Worm (Caenorhabditis elegans) whole organism, L4 larva: Measurements from ENCODE around the gene ram-5.

Source experiments
- D1046.2 ChIP-seq: fragments of 200-800 bp; sonication (Bioruptor generic); IDR thresholded peaks from 2 replicates; pipeline ENCODE4 v1.3.6; 2022; ENCODE audit warnings: missing genetic modification characterization, missing compliant biosample characterization
- F10B5.3 ChIP-seq: sonication (generic microtip); optimal IDR thresholded peaks from 2 replicates; lab custom pipeline; 2016; ENCODE audit warnings: mild to moderate bottlenecking, missing genetic modification characterization, missing compliant biosample characterization
- F26F4.8 ChIP-seq: fragments of 200-800 bp; sonication (Bioruptor generic); conservative IDR thresholded peaks from 2 replicates; pipeline ENCODE4 v1.3.6; 2022; ENCODE audit warnings: missing genetic modification characterization, missing compliant biosample characterization
- F37D6.2 ChIP-seq: sonication (generic microtip); optimal IDR thresholded peaks from 2 replicates; lab custom pipeline; 2016; ENCODE audit warnings: mild to moderate bottlenecking, missing genetic modification characterization, missing compliant biosample characterization
- F44E2.7 ChIP-seq: fragments of 200-800 bp; sonication (Bioruptor generic); IDR thresholded peaks from 2 replicates; pipeline ENCODE4 v2.1.2; 2022; ENCODE audit warnings: missing genetic modification characterization, missing compliant biosample characterization
- R02D3.7 ChIP-seq: fragments of 150-350 bp; sonication (generic microtip); optimal IDR thresholded peaks from 3 replicates; lab custom pipeline; 2014; ENCODE audit warnings: missing biosample characterization, missing genetic modification characterization
- T26A8.4 ChIP-seq: fragments of 200-800 bp; sonication (Bioruptor generic); IDR thresholded peaks from 2 replicates; pipeline ENCODE4 v1.3.6; 2022; ENCODE audit warnings: missing genetic modification characterization, missing compliant biosample characterization
- Y5F2A.4 ChIP-seq: fragments of 200-800 bp; sonication (Bioruptor generic); optimal IDR thresholded peaks from 2 replicates; lab custom pipeline; 2018; ENCODE audit warnings: mild to moderate bottlenecking, missing genetic modification characterization, missing compliant biosample characterization
- Y75B8A.6 ChIP-seq: fragments of 200-800 bp; sonication (Bioruptor generic); IDR thresholded peaks from 2 replicates; pipeline ENCODE4 v1.3.6; 2022; ENCODE audit warnings: missing genetic modification reagents, missing genetic modification characterization, missing compliant biosample characterization
- ZK546.5 ChIP-seq, 2 experiments: sonication (generic microtip); optimal IDR thresholded peaks; 2 replicates each; lab custom pipeline; 2017; ENCODE audit warnings: missing biosample characterization in 2 of 2, missing genetic modification characterization in 2 of 2
- aha-1 ChIP-seq: fragments of 150-350 bp; peaks from one replicate; lab custom pipeline; 2014; ENCODE audit warnings: missing biosample characterization, missing genetic modification characterization
- ama-1 ChIP-seq: fragments of 150-350 bp; optimal IDR thresholded peaks from 2 replicates; lab custom pipeline; 2014; ENCODE audit warnings: inconsistent platforms, mixed read lengths
- attf-4 ChIP-seq: sonication (generic microtip); optimal IDR thresholded peaks from 3 replicates; lab custom pipeline; 2017; ENCODE audit warnings: missing biosample characterization, missing genetic modification characterization
- ceh-28 ChIP-seq: fragments of 150-350 bp; optimal IDR thresholded peaks from 2 replicates; lab custom pipeline; 2014; ENCODE audit warnings: missing biosample characterization, missing genetic modification reagents, missing genetic modification characterization
- ceh-82 ChIP-seq: sonication (generic microtip); optimal IDR thresholded peaks from 2 replicates; lab custom pipeline; 2017; ENCODE audit warnings: missing biosample characterization, missing genetic modification characterization
- cey-2 ChIP-seq: sonication (generic microtip); optimal IDR thresholded peaks from 3 replicates; lab custom pipeline; 2017; ENCODE audit warnings: missing genetic modification characterization, mild to moderate bottlenecking, missing compliant biosample characterization, antibody characterized with exemption, borderline replicate concordance; ENCODE audit not compliant: insufficient read depth
- ctbp-1 ChIP-seq: fragments of 200-800 bp; sonication (Bioruptor generic); IDR thresholded peaks from 2 replicates; pipeline ENCODE4 v1.3.6; 2022; ENCODE audit warnings: missing genetic modification reagents, missing genetic modification characterization, missing compliant biosample characterization
- daf-8 ChIP-seq: fragments of 200-800 bp; sonication (Bioruptor generic); IDR thresholded peaks from 2 replicates; pipeline ENCODE4 v1.3.6; 2022; ENCODE audit warnings: missing genetic modification characterization, missing compliant biosample characterization
- dmd-6 ChIP-seq: fragments of 200-800 bp; sonication (Bioruptor generic); IDR thresholded peaks from 2 replicates; pipeline ENCODE4 v1.3.6; 2022; ENCODE audit warnings: missing genetic modification reagents, missing genetic modification characterization, missing compliant biosample characterization
- fkh-10 ChIP-seq: fragments of 150-350 bp; optimal IDR thresholded peaks from 2 replicates; lab custom pipeline; 2014; ENCODE audit warnings: missing biosample characterization, missing genetic modification reagents, missing genetic modification characterization
- fos-1 ChIP-seq: fragments of 150-350 bp; optimal IDR thresholded peaks from 2 replicates; lab custom pipeline; 2014; ENCODE audit warnings: missing biosample characterization, missing genetic modification characterization
- hif-1 ChIP-seq, 2 experiments: sonication (generic microtip); optimal IDR thresholded peaks; 2 replicates each; lab custom pipeline; 2016 to 2017; ENCODE audit warnings: missing compliant biosample characterization in 2 of 2, missing genetic modification characterization in 2 of 2, missing genetic modification reagents in 2 of 2, missing genotype in 2 of 2, mild to moderate bottlenecking in 1 of 2
- hmg-1.1 ChIP-seq: fragments of 200-800 bp; sonication (Bioruptor generic); IDR thresholded peaks from 2 replicates; pipeline ENCODE4 v1.3.6; 2022; ENCODE audit warnings: missing genetic modification reagents, missing genetic modification characterization, missing compliant biosample characterization
- jun-1 ChIP-seq: fragments of 150-350 bp; optimal IDR thresholded peaks from 2 replicates; lab custom pipeline; 2014; ENCODE audit warnings: missing biosample characterization, missing genetic modification reagents, missing genetic modification characterization
- lim-7 ChIP-seq: fragments of 200-800 bp; sonication (Bioruptor generic); IDR thresholded peaks from 2 replicates; pipeline ENCODE4 v1.3.6; 2022; ENCODE audit warnings: missing genetic modification characterization, missing compliant biosample characterization
- lin-1 ChIP-seq: fragments of 200-800 bp; sonication (Bioruptor generic); IDR thresholded peaks from 2 replicates; pipeline ENCODE4 v1.3.6; 2022; ENCODE audit warnings: missing genetic modification reagents, missing genetic modification characterization, missing compliant biosample characterization
- lin-15B ChIP-seq: fragments of 150-350 bp; sonication (generic microtip); optimal IDR thresholded peaks from 3 replicates; lab custom pipeline; 2014; ENCODE audit warnings: missing biosample characterization, missing genetic modification characterization
- lin-29 ChIP-seq: fragments of 200-800 bp; sonication (Bioruptor generic); IDR thresholded peaks from 2 replicates; pipeline ENCODE4 v1.3.6; 2022; ENCODE audit warnings: missing genetic modification reagents, missing genetic modification characterization, missing compliant biosample characterization
- lin-38 ChIP-seq: fragments of 200-800 bp; sonication (Bioruptor generic); IDR thresholded peaks from 2 replicates; pipeline ENCODE4 v1.3.6; 2022; ENCODE audit warnings: missing genetic modification reagents, missing genetic modification characterization, missing compliant biosample characterization
- lsy-2 ChIP-seq, 2 experiments: fragments of 150-350 bp in 1 of 2; sonication (generic microtip) in 1 of 2; optimal IDR thresholded peaks; 2 replicates each; lab custom pipeline; 2014 to 2017; ENCODE audit warnings: missing biosample characterization in 2 of 2, missing genetic modification characterization in 2 of 2
- madf-9 ChIP-seq: fragments of 200-800 bp; sonication (Bioruptor generic); conservative IDR thresholded peaks from 2 replicates; pipeline ENCODE4 v1.3.6; 2022; ENCODE audit warnings: missing genetic modification reagents, missing genetic modification characterization, missing compliant biosample characterization
- mdl-1 ChIP-seq, 2 experiments: fragments of 150-350 bp in 1 of 2; sonication (generic microtip) in 1 of 2; optimal IDR thresholded peaks; 2 replicates each; lab custom pipeline; 2014 to 2017; ENCODE audit warnings: missing biosample characterization in 2 of 2, missing genetic modification characterization in 2 of 2
- mxl-3 ChIP-seq: fragments of 200-800 bp; sonication (Bioruptor generic); optimal IDR thresholded peaks from 2 replicates; lab custom pipeline; 2018; ENCODE audit warnings: mild to moderate bottlenecking, missing genetic modification characterization, missing compliant biosample characterization
- nhr-102 ChIP-seq: sonication (generic microtip); optimal IDR thresholded peaks from 2 replicates; lab custom pipeline; 2016; ENCODE audit warnings: mild to moderate bottlenecking, missing genetic modification characterization, moderate library complexity, missing compliant biosample characterization
- nhr-11 ChIP-seq: fragments of 150-350 bp; optimal IDR thresholded peaks from 2 replicates; lab custom pipeline; 2014; ENCODE audit warnings: missing biosample characterization, missing genetic modification characterization
- nhr-25 ChIP-seq: sonication (generic microtip); optimal IDR thresholded peaks from 2 replicates; lab custom pipeline; 2017; ENCODE audit warnings: missing genetic modification characterization, mild to moderate bottlenecking, missing compliant biosample characterization, antibody characterized with exemption, moderate library complexity, borderline replicate concordance; ENCODE audit not compliant: insufficient read depth
- nhr-28 ChIP-seq: fragments of 150-350 bp; optimal IDR thresholded peaks from 2 replicates; lab custom pipeline; 2014; ENCODE audit warnings: missing biosample characterization, missing genetic modification characterization
- nhr-41 ChIP-seq: fragments of 200-800 bp; sonication (Bioruptor generic); IDR thresholded peaks from 2 replicates; pipeline ENCODE4 v1.3.6; 2022; ENCODE audit warnings: missing genetic modification reagents, missing genetic modification characterization, missing compliant biosample characterization
- nhr-48 ChIP-seq: sonication (generic microtip); optimal IDR thresholded peaks from 2 replicates; lab custom pipeline; 2016; ENCODE audit warnings: mild to moderate bottlenecking, missing genetic modification characterization, missing compliant biosample characterization
- nhr-6 ChIP-seq: fragments of 150-350 bp; optimal IDR thresholded peaks from 2 replicates; lab custom pipeline; 2014; ENCODE audit warnings: missing biosample characterization, missing genetic modification characterization
- nhr-77 ChIP-seq: fragments of 150-350 bp; optimal IDR thresholded peaks from 2 replicates; lab custom pipeline; 2014; ENCODE audit warnings: missing biosample characterization, missing genetic modification characterization
- saeg-2 ChIP-seq: fragments of 200-800 bp; sonication (Bioruptor generic); IDR thresholded peaks from 2 replicates; pipeline ENCODE4 v1.3.6; 2022; ENCODE audit warnings: missing genetic modification reagents, missing genetic modification characterization, missing compliant biosample characterization
- set-16 ChIP-seq: fragments of 200-800 bp; sonication (Bioruptor generic); IDR thresholded peaks from 2 replicates; pipeline ENCODE4 v1.3.6; 2022; ENCODE audit warnings: missing genetic modification reagents, missing genetic modification characterization, missing compliant biosample characterization
- skn-1 ChIP-seq: fragments of 150-350 bp; optimal IDR thresholded peaks from 2 replicates; lab custom pipeline; 2014; ENCODE audit warnings: missing biosample characterization, missing genetic modification characterization
- snpc-1.2 ChIP-seq: fragments of 200-800 bp; sonication (Bioruptor generic); IDR thresholded peaks from 2 replicates; pipeline ENCODE4 v1.3.6; 2022; ENCODE audit warnings: missing genetic modification reagents, missing genetic modification characterization, missing compliant biosample characterization
- snpc-4 ChIP-seq: fragments of 150-350 bp; optimal IDR thresholded peaks from 2 replicates; lab custom pipeline; 2014; ENCODE audit warnings: missing biosample characterization, missing genetic modification characterization
- spr-3 ChIP-seq: fragments of 200-800 bp; sonication (Bioruptor generic); optimal IDR thresholded peaks from 2 replicates; lab custom pipeline; 2018; ENCODE audit warnings: mild to moderate bottlenecking, missing genetic modification characterization, missing compliant biosample characterization
- unc-39 ChIP-seq: sonication (generic microtip); optimal IDR thresholded peaks from 2 replicates; lab custom pipeline; 2017; ENCODE audit warnings: missing biosample characterization, missing genetic modification characterization
- zfp-2 ChIP-seq: sonication (generic microtip); optimal IDR thresholded peaks from 2 replicates; lab custom pipeline; 2016; ENCODE audit warnings: mild to moderate bottlenecking, missing genetic modification characterization, missing compliant biosample characterization
- zip-11 ChIP-seq: fragments of 200-800 bp; sonication (Bioruptor generic); IDR thresholded peaks from 2 replicates; pipeline ENCODE4 v1.3.6; 2022; ENCODE audit warnings: missing genetic modification characterization, missing compliant biosample characterization
- zip-2 ChIP-seq: fragments of 150-350 bp; optimal IDR thresholded peaks from 2 replicates; lab custom pipeline; 2014; ENCODE audit warnings: missing biosample characterization, missing genetic modification characterization
- ztf-11 ChIP-seq: fragments of 150-350 bp; optimal IDR thresholded peaks from 2 replicates; lab custom pipeline; 2014; ENCODE audit warnings: missing biosample characterization, missing genetic modification characterization
- ztf-7 ChIP-seq: fragments of 150-350 bp; optimal IDR thresholded peaks from 2 replicates; lab custom pipeline; 2014; ENCODE audit warnings: missing biosample characterization, missing genetic modification characterization

Gene ram-5

DNA sequence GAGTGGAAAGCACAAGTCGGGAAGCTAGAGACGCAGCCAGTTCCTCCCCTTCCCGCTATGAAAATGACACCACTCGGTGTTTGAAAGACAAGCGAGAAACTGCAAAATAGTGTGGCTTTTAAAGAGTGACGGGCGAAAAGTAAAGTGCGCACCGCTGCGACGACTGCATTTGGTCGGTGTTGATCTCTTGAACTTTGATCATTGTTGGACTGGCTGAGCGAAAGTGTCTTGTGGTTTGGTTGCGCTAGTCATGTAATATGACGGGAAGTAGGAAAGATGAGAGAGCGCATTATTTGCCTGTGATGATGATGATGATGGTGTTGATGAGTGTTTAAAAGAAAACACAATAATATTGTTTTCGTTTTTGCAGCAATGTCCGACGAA, 10.3 kb downstream of the ram-5 start (continued):
- TF ChIP-seq zfp-2 (tag; lab: Kevin White, UChicago) (peak; percentile 36), spr-3 (GFP tag; lab: Kevin White, UChicago) (no peak), ceh-28 (tag; lab: Kevin White, UChicago) (no peak), nhr-41 (peak; percentile 44; the same call in 1 of the 2 replicates), dmd-6 (GFP tag; lab: Robert Waterston, UW) (peak; percentile 99), ctbp-1 (GFP tag; lab: Robert Waterston, UW) (peak; percentile 90), nhr-11 (tag; lab: Kevin White, UChicago) (peak; percentile 83), lsy-2 (tag; optimal IDR thresholded peaks at IDR 0.05; lab: Kevin White, UChicago) (peak; percentile 75 to 79), ztf-7 (tag; lab: Kevin White, UChicago) (peak; percentile 65), D1046.2 (GFP tag; lab: Robert Waterston, UW) (no peak), hif-1 (tag; optimal IDR thresholded peaks at IDR 0.05; lab: Kevin White, UChicago) (peak; percentile 34 to 92), madf-9 (peak; percentile 47), mdl-1 (tag; optimal IDR thresholded peaks at IDR 0.05; lab: Kevin White, UChicago) (peak; percentile 92 to 97), daf-8 (GFP tag; lab: Robert Waterston, UW) (no peak), F26F4.8 (GFP tag; lab: Robert Waterston, UW) (no peak), set-16 (GFP tag; lab: Robert Waterston, UW) (peak; percentile 49; the same call in 1 of the 2 replicates), fos-1 (peak; percentile 73), snpc-1.2 (GFP tag; lab: Robert Waterston, UW) (no peak), nhr-6 (tag; lab: Kevin White, UChicago) (peak; percentile 82), cey-2 (tag; lab: Kevin White, UChicago) (peak; percentile 54), F37D6.2 (tag; lab: Kevin White, UChicago) (peak; percentile 39), lin-29 (GFP tag; lab: Robert Waterston, UW) (no peak), skn-1 (no peak), attf-4 (tag; lab: Kevin White, UChicago) (no peak), ama-1 (lab: Kevin White, UChicago) (no peak), lin-38 (GFP tag; lab: Robert Waterston, UW) (peak; percentile 54), lim-7 (GFP tag; lab: Robert Waterston, UW) (no peak), fkh-10 (GFP tag; lab: Kevin White, UChicago) (peak; percentile 14), F10B5.3 (tag; lab: Kevin White, UChicago) (no peak), Y75B8A.6 (no peak), jun-1 (peak; percentile 71), nhr-77 (peak; percentile 90), T26A8.4 (GFP tag; lab: Robert Waterston, UW) (peak; percentile 56; the same call in 1 of the 2 replicates), nhr-48 (tag; lab: Kevin White, UChicago) (peak; percentile 95), nhr-102 (tag; lab: Kevin White, UChicago) (peak; percentile 89), lin-1 (peak; percentile 92), nhr-25 (tag; lab: Kevin White, UChicago) (peak; percentile 80), F44E2.7 (no peak), Y5F2A.4 (no peak), R02D3.7 (tag; lab: Kevin White, UChicago) (no peak), unc-39 (tag; lab: Kevin White, UChicago) (no peak), mxl-3 (GFP tag; lab: Kevin White, UChicago) (peak; percentile 69), snpc-4 (tag; lab: Kevin White, UChicago) (no peak), ztf-11 (tag; lab: Kevin White, UChicago) (no peak), hmg-1.1 (GFP tag; lab: Robert Waterston, UW) (peak; percentile 72), ZK546.5 (tag; optimal IDR thresholded peaks at IDR 0.05; lab: Kevin White, UChicago) (no peak), saeg-2 (GFP tag; lab: Robert Waterston, UW) (peak; percentile 78; the same call in 1 of the 2 replicates), lin-15B (no peak), zip-11 (no peak), aha-1 (tag; lab: Kevin White, UChicago) (peak; percentile 99), ceh-82 (tag; lab: Kevin White, UChicago) (no peak), nhr-28 (tag; lab: Kevin White, UChicago) (peak; percentile 98), zip-2 (tag; lab: Kevin White, UChicago) (peak; percentile 55)
